Worm (Caenorhabditis elegans) whole organism, L3 larva: ENCODE measurements around the gene F47B8.8.
A peak's percentile ranks its signal among the peaks of the same experiment; 100 is the strongest.

ENCODE experiments used
- R02D3.7 ChIP-seq: fragments of 150-350 bp; optimal IDR thresholded peaks from 2 replicates; lab custom pipeline; 2014; ENCODE audit warnings: missing biosample characterization, missing genetic modification characterization
- ama-1 ChIP-seq: fragments of 150-350 bp; optimal IDR thresholded peaks from 2 replicates; lab custom pipeline; 2018
- ceh-16 ChIP-seq: sonication (generic microtip); optimal IDR thresholded peaks from 2 replicates; lab custom pipeline; 2017; ENCODE audit warnings: missing biosample characterization, missing genetic modification characterization
- ceh-28 ChIP-seq: fragments of 150-350 bp; optimal IDR thresholded peaks from 2 replicates; lab custom pipeline; 2014; ENCODE audit warnings: missing biosample characterization, missing genetic modification reagents, missing genetic modification characterization
- ceh-82 ChIP-seq: fragments of 150-350 bp; optimal IDR thresholded peaks from 2 replicates; lab custom pipeline; 2014; ENCODE audit warnings: missing biosample characterization, missing genetic modification characterization
- egl-27 ChIP-seq: sonication (generic microtip); optimal IDR thresholded peaks from 4 replicates; lab custom pipeline; 2017; ENCODE audit warnings: missing biosample characterization, missing genetic modification reagents, missing genetic modification characterization
- elt-1 ChIP-seq: fragments of 150-350 bp; optimal IDR thresholded peaks from 2 replicates; lab custom pipeline; 2014; ENCODE audit warnings: missing biosample characterization, missing genetic modification characterization
- elt-2 ChIP-seq: sonication (generic microtip); optimal IDR thresholded peaks from 2 replicates; lab custom pipeline; 2016; ENCODE audit warnings: missing genetic modification reagents, mild to moderate bottlenecking, missing genetic modification characterization, missing compliant biosample characterization
- elt-3 ChIP-seq, 3 experiments: fragments of 150-350 bp in 1 of 3; sonication (generic microtip) in 2 of 3; optimal IDR thresholded peaks; 2 replicates in 2 of 3; 4 replicates in 1 of 3; lab custom pipeline; 2014 to 2017; ENCODE audit warnings: missing biosample characterization in 3 of 3, missing genetic modification characterization in 3 of 3
- fkh-10 ChIP-seq: sonication (generic microtip); optimal IDR thresholded peaks from 2 replicates; lab custom pipeline; 2017; ENCODE audit warnings: missing biosample characterization, missing genetic modification reagents, missing genetic modification characterization
- fkh-2 ChIP-seq: fragments of 150-350 bp; optimal IDR thresholded peaks from 2 replicates; lab custom pipeline; 2014; ENCODE audit warnings: missing biosample characterization, missing genetic modification reagents, missing genetic modification characterization
- jun-1 ChIP-seq: fragments of 150-350 bp; optimal IDR thresholded peaks from 2 replicates; lab custom pipeline; 2014; ENCODE audit warnings: missing biosample characterization, missing genetic modification reagents, missing genetic modification characterization
- lin-15B ChIP-seq: fragments of 150-350 bp; optimal IDR thresholded peaks from 2 replicates; lab custom pipeline; 2014; ENCODE audit warnings: missing biosample characterization, missing genetic modification characterization
- lin-39 ChIP-seq: fragments of 150-350 bp; optimal IDR thresholded peaks from 2 replicates; lab custom pipeline; 2018; ENCODE audit warnings: missing biosample characterization, missing genetic modification reagents, missing genetic modification characterization
- mdl-1 ChIP-seq: fragments of 150-350 bp; optimal IDR thresholded peaks from 2 replicates; lab custom pipeline; 2014; ENCODE audit warnings: missing biosample characterization, missing genetic modification characterization
- mml-1 ChIP-seq: fragments of 150-350 bp; sonication (generic microtip); optimal IDR thresholded peaks from 3 replicates; lab custom pipeline; 2014; ENCODE audit warnings: missing biosample characterization, missing genetic modification characterization
- nfya-1 ChIP-seq: sonication (generic microtip); optimal IDR thresholded peaks from 2 replicates; lab custom pipeline; 2017; ENCODE audit warnings: missing genetic modification characterization, mild to moderate bottlenecking, missing compliant biosample characterization, antibody characterized with exemption, moderate library complexity; ENCODE audit not compliant: insufficient read depth
- nhr-11 ChIP-seq: fragments of 150-350 bp; optimal IDR thresholded peaks from 2 replicates; lab custom pipeline; 2014; ENCODE audit warnings: missing biosample characterization, missing genetic modification characterization
- nhr-12 ChIP-seq: fragments of 150-350 bp; optimal IDR thresholded peaks from 2 replicates; lab custom pipeline; 2014; ENCODE audit warnings: missing biosample characterization, missing genetic modification characterization
- nhr-237 ChIP-seq: fragments of 150-350 bp; optimal IDR thresholded peaks from 2 replicates; lab custom pipeline; 2014; ENCODE audit warnings: missing biosample characterization, missing genetic modification characterization
- nhr-25 ChIP-seq: sonication (generic microtip); optimal IDR thresholded peaks from 2 replicates; lab custom pipeline; 2017; ENCODE audit warnings: missing biosample characterization, missing genetic modification characterization
- nhr-28 ChIP-seq: fragments of 150-350 bp; optimal IDR thresholded peaks from 2 replicates; lab custom pipeline; 2014; ENCODE audit warnings: missing biosample characterization, missing genetic modification characterization
- nhr-43 ChIP-seq: sonication (generic microtip); optimal IDR thresholded peaks from 2 replicates; lab custom pipeline; 2016; ENCODE audit warnings: mild to moderate bottlenecking, missing genetic modification characterization, missing compliant biosample characterization; ENCODE audit not compliant: poor library complexity, severe bottlenecking
- nhr-67 ChIP-seq: fragments of 150-350 bp; optimal IDR thresholded peaks from 2 replicates; lab custom pipeline; 2014; ENCODE audit warnings: missing biosample characterization, missing genetic modification characterization
- nhr-76 ChIP-seq: fragments of 150-350 bp; sonication (generic microtip); optimal IDR thresholded peaks from 5 replicates; lab custom pipeline; 2014; ENCODE audit warnings: missing biosample characterization, missing genetic modification characterization
- nhr-77 ChIP-seq: fragments of 150-350 bp; optimal IDR thresholded peaks from 2 replicates; lab custom pipeline; 2014; ENCODE audit warnings: missing biosample characterization, missing genetic modification characterization
- pha-4 ChIP-seq: fragments of 150-350 bp; optimal IDR thresholded peaks from 2 replicates; lab custom pipeline; 2014; ENCODE audit warnings: missing biosample characterization, missing genetic modification reagents, missing genetic modification characterization
- pqm-1 ChIP-seq: fragments of 150-350 bp; optimal IDR thresholded peaks from 2 replicates; lab custom pipeline; 2017; ENCODE audit warnings: missing biosample characterization, missing genetic modification characterization, inconsistent platforms
- sea-2 ChIP-seq: fragments of 150-350 bp; sonication (generic microtip); optimal IDR thresholded peaks from 4 replicates; lab custom pipeline; 2014; ENCODE audit warnings: missing biosample characterization, missing genetic modification reagents, missing genetic modification characterization
- snpc-4 ChIP-seq: fragments of 150-350 bp; optimal IDR thresholded peaks from 2 replicates; lab custom pipeline; 2014; ENCODE audit warnings: missing biosample characterization, missing genetic modification characterization
- tbx-2 ChIP-seq: sonication (generic microtip); optimal IDR thresholded peaks from 2 replicates; lab custom pipeline; 2016; ENCODE audit warnings: mild to moderate bottlenecking, missing genetic modification characterization, missing compliant biosample characterization
- unc-39 ChIP-seq: sonication (generic microtip); optimal IDR thresholded peaks from 4 replicates; lab custom pipeline; 2017; ENCODE audit warnings: missing biosample characterization, missing genetic modification characterization
- unc-62 ChIP-seq: fragments of 150-350 bp; sonication (generic microtip); optimal IDR thresholded peaks from 4 replicates; lab custom pipeline; 2014; ENCODE audit warnings: missing biosample characterization, missing genetic modification reagents, missing genetic modification characterization
- zag-1 ChIP-seq: fragments of 150-350 bp; optimal IDR thresholded peaks from 2 replicates; lab custom pipeline; 2014; ENCODE audit warnings: missing biosample characterization, missing genetic modification characterization
- ztf-11 ChIP-seq: fragments of 150-350 bp; optimal IDR thresholded peaks from 2 replicates; lab custom pipeline; 2014; ENCODE audit warnings: missing biosample characterization, missing genetic modification characterization
- ztf-4 ChIP-seq: fragments of 150-350 bp; optimal IDR thresholded peaks from 2 replicates; lab custom pipeline; 2014; ENCODE audit warnings: missing biosample characterization, missing genetic modification characterization

The F47B8.8 gene

DNA sequence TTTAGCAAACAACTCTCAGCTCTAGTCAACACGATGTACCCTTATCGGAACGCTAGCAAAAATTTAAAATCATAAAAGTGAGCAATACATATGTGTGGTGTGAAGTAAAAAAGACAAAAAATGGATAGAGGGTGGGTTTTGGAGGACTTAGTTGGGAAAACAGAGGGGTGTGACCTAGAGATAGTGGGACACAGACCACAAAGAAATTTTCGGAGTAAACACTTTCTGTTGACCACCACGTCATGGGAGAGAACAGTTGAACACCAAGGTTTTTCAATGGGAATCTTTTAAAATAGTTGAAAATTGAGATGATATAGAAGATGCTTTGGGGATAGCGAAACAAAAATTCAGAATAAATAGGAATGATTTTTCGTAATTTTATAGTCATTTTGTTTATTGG, 14.3 kb upstream of the F47B8.8 start:
- TF ChIP-seq snpc-4 (tag; lab: Kevin White, UChicago) (peak; percentile 41), pha-4 (peak; percentile 71), nfya-1 (tag; lab: Kevin White, UChicago) (peak; percentile 11), ceh-28 (no peak)

DNA sequence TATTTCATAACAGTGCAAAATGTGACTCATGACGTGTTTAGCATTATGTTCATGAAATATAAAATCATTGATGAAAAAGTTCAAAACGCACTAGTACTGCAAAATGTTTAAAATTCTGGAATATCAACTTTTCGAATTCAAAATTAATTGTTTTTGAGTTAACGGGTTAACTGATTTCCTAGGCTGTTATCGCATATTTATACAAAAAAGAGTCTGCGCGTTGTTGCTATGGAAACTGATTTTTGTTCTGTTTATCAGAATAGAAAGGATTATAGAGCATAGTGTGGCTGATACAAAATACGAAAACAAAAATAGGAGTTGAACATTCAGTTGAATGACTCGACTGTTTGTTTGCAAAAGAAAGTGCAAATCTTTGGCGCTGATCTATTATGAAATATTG, 13.9 kb upstream of the F47B8.8 start:
- TF ChIP-seq R02D3.7 (tag; lab: Kevin White, UChicago) (no peak), unc-39 (tag; lab: Kevin White, UChicago) (no peak), ama-1 (no peak), jun-1 (no peak), lin-15B (tag; lab: Kevin White, UChicago) (no peak), lin-39 (tag; lab: Kevin White, UChicago) (no peak), nhr-67 (tag; lab: Kevin White, UChicago) (no peak), nhr-12 (tag; lab: Kevin White, UChicago) (no peak), nhr-76 (no peak), nhr-43 (no peak), tbx-2 (no peak), egl-27 (tag; lab: Kevin White, UChicago) (no peak), mdl-1 (tag; lab: Kevin White, UChicago) (no peak), nhr-28 (tag; lab: Kevin White, UChicago) (no peak), nhr-77 (tag; lab: Kevin White, UChicago) (no peak), nhr-237 (tag; lab: Kevin White, UChicago) (no peak), fkh-2 (tag; lab: Kevin White, UChicago) (no peak), fkh-10 (GFP tag; lab: Kevin White, UChicago) (no peak), nhr-11 (tag; lab: Kevin White, UChicago) (no peak), elt-1 (tag; lab: Kevin White, UChicago) (no peak)

DNA sequence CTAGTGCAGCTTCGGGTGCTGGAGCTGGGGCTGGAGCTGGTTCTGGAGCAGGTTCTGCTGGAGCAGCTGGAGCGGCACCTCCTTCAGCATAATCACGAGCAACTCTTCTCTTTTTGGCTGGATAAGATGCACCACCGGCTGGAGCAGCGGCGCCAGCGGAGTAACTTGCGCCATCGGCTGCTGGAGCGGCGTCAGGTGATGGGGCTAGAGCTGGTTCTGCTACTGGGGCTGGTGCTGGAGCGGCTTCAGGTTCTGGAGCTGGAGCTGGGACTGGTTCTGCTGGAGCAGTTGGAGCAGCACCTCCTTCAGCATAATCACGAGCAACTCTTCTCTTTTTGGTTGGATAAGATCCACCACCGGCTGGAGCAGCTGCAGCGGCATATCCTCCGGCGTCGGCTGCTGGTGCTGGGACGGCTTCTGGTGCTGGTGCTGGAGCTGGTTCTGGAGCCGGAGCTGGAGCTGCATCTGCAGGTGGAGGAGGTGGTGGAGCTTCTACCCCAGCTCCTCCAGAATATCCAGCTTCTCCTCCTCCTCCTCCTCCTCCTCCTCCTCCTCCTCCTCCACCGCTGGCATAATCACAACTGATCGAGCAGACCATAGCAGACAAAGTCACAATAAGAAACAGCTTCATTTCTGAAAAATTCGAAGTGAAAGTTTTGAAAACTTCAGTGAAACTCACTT, 12.3 kb upstream of the F47B8.8 start, which contains the start of gene F47B8.13:
Gene F47B8.13, minus strand, starts transcription at position 631 of the 681 bp plus-strand sequence.
- TF ChIP-seq ztf-4 (tag; lab: Kevin White, UChicago) (no peak), elt-2 (tag; lab: Kevin White, UChicago) (no peak), nhr-67 (tag; lab: Kevin White, UChicago) (no peak), unc-62 (GFP tag; lab: Kevin White, UChicago) (no peak), zag-1 (no peak), R02D3.7 (tag; lab: Kevin White, UChicago) (no peak), tbx-2 (no peak), nhr-77 (tag; lab: Kevin White, UChicago) (no peak), pqm-1 (no peak), elt-3 (tag; optimal IDR thresholded peaks at IDR 0.05; lab: Kevin White, UChicago) (no peak), ceh-82 (tag; lab: Kevin White, UChicago) (no peak), mml-1 (tag; lab: Kevin White, UChicago) (no peak)

DNA sequence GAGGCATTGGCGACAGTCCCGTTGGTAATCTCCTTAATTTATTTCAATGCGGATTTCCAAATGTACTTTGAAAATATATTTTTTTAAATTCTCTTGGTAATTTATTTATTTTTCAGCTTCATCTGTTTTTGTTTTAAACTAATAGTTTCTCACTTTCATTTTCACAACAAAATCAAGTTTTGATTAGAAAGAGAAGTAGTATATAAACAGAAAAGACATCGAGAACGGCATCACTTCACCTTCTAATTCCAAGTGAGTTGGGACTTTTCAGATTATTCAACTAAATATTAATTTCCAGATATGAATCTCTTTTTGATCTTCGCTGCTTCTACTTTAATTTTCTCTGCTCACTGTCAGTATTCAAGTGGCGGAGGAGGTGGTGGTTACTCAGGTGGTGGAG, 11.3 kb upstream of the F47B8.8 start, which contains the start of gene F47B8.14:
Gene F47B8.14, plus strand, starts transcription at position 301 of the 400 bp plus-strand sequence.
- TF ChIP-seq nhr-237 (tag; lab: Kevin White, UChicago): no peak
- TF ChIP-seq snpc-4 (tag; lab: Kevin White, UChicago): no peak
- no peak for TF ChIP-seq zag-1
- TF ChIP-seq lin-39 (tag; lab: Kevin White, UChicago): no peak
- no peak for TF ChIP-seq sea-2
- TF ChIP-seq nhr-77 (tag; lab: Kevin White, UChicago): no peak
- TF ChIP-seq egl-27 (tag; lab: Kevin White, UChicago): no peak
- no peak for TF ChIP-seq R02D3.7 (tag; lab: Kevin White, UChicago)
- no peak for TF ChIP-seq nhr-76
- no peak for TF ChIP-seq elt-3 (tag; optimal IDR thresholded peaks at IDR 0.05; lab: Kevin White, UChicago)
- no peak for TF ChIP-seq mdl-1 (tag; lab: Kevin White, UChicago)
- TF ChIP-seq nhr-28 (tag; lab: Kevin White, UChicago): no peak
- TF ChIP-seq ceh-16 (tag; lab: Kevin White, UChicago): no peak
- TF ChIP-seq unc-39 (tag; lab: Kevin White, UChicago): no peak
- no peak for TF ChIP-seq lin-15B (tag; lab: Kevin White, UChicago)
- no peak for TF ChIP-seq nhr-25 (tag; lab: Kevin White, UChicago)
- no peak for TF ChIP-seq elt-1 (tag; lab: Kevin White, UChicago)
- TF ChIP-seq fkh-10 (GFP tag; lab: Kevin White, UChicago): no peak
- no peak for TF ChIP-seq ztf-11 (tag; lab: Kevin White, UChicago)
